Fruit fly (Drosophila melanogaster) whole organism, embryonic: ENCODE data around the gene CG31259.

Source experiments
- Atf-2 ChIP-seq: fragments of 200-800 bp; sonication (Bioruptor generic); optimal IDR thresholded peaks from 2 replicates; lab custom pipeline; 2016; ENCODE audit warnings: missing biosample characterization, missing genetic modification characterization
- Blimp-1 ChIP-seq: fragments of 200-800 bp; sonication (Bioruptor generic); optimal IDR thresholded peaks from 3 replicates; lab custom pipeline; 2018; ENCODE audit warnings: missing biosample characterization, missing genetic modification characterization, mild to moderate bottlenecking, moderate library complexity, missing genetic modification reagents
- CG10209 ChIP-seq: fragments of 200-800 bp; sonication (Bioruptor generic); optimal IDR thresholded peaks from 3 replicates; lab custom pipeline; 2017; ENCODE audit warnings: missing biosample characterization, mild to moderate bottlenecking, missing genetic modification characterization, missing genetic modification reagents
- CG10959 ChIP-seq: fragments of 200-800 bp; sonication (Bioruptor generic); IDR thresholded peaks from 2 replicates; pipeline ENCODE4 v1.3.6; 2022; ENCODE audit warnings: missing biosample characterization, missing genetic modification characterization
- CG11093 ChIP-seq: fragments of 200-800 bp; sonication (Bioruptor generic); IDR thresholded peaks from 3 replicates; pipeline ENCODE4 v1.3.6; 2022; ENCODE audit warnings: missing biosample characterization, missing genetic modification characterization
- CG11247 ChIP-seq: fragments of 200-800 bp; sonication (Bioruptor generic); IDR thresholded peaks from 2 replicates; pipeline ENCODE4 v1.3.6; 2022; ENCODE audit warnings: missing biosample characterization, missing genetic modification characterization
- CG11696 ChIP-seq: fragments of 200-800 bp; sonication (Bioruptor generic); IDR thresholded peaks from 2 replicates; pipeline ENCODE4 v1.3.6; 2022; ENCODE audit warnings: missing biosample characterization, missing genetic modification characterization
- CG12769 ChIP-seq: fragments of 200-800 bp; sonication (Bioruptor generic); optimal IDR thresholded peaks from 2 replicates; lab custom pipeline; 2019; ENCODE audit warnings: missing biosample characterization, mild to moderate bottlenecking, missing genetic modification characterization, moderate library complexity
- CG15514 ChIP-seq: fragments of 200-800 bp; sonication (Bioruptor generic); optimal IDR thresholded peaks from 3 replicates; lab custom pipeline; 2017; ENCODE audit warnings: missing biosample characterization, missing genetic modification characterization, mild to moderate bottlenecking, moderate library complexity, missing genetic modification reagents
- CG17361 ChIP-seq: fragments of 200-800 bp; sonication (Bioruptor generic); IDR thresholded peaks from 3 replicates; pipeline ENCODE4 v1.3.6; 2022; ENCODE audit warnings: missing biosample characterization, missing genetic modification characterization
- CG18476 ChIP-seq: fragments of 200-800 bp; sonication (Bioruptor generic); optimal IDR thresholded peaks from 2 replicates; lab custom pipeline; 2016; ENCODE audit warnings: missing biosample characterization, mild to moderate bottlenecking, missing genetic modification characterization
- CG2875 ChIP-seq: fragments of 200-800 bp; sonication (Bioruptor generic); optimal IDR thresholded peaks from 2 replicates; lab custom pipeline; 2017; ENCODE audit warnings: missing biosample characterization, mild to moderate bottlenecking, missing genetic modification characterization, missing genetic modification reagents
- CG34422 ChIP-seq: fragments of 200-800 bp; sonication (Bioruptor generic); IDR thresholded peaks from 3 replicates; pipeline ENCODE4 v1.3.6; 2022; ENCODE audit warnings: missing biosample characterization, missing genetic modification characterization
- CG6813 ChIP-seq: fragments of 200-800 bp; sonication (Bioruptor generic); optimal IDR thresholded peaks from 2 replicates; lab custom pipeline; 2017; ENCODE audit warnings: missing biosample characterization, missing genetic modification characterization, mild to moderate bottlenecking, moderate library complexity, missing genetic modification reagents
- CG6854 ChIP-seq: fragments of 200-800 bp; sonication (Bioruptor generic); optimal IDR thresholded peaks from 3 replicates; lab custom pipeline; 2017; ENCODE audit warnings: missing biosample characterization, mild to moderate bottlenecking, missing genetic modification characterization
- CG7271 ChIP-seq: fragments of 200-800 bp; sonication (Bioruptor generic); optimal IDR thresholded peaks from 2 replicates; lab custom pipeline; 2018; ENCODE audit warnings: missing biosample characterization, mild to moderate bottlenecking, missing genetic modification characterization, moderate library complexity
- CG7372 ChIP-seq: fragments of 200-800 bp; sonication (Bioruptor generic); IDR thresholded peaks from 2 replicates; pipeline ENCODE4 v1.3.6; 2022; ENCODE audit warnings: missing biosample characterization, missing genetic modification characterization
- D19B ChIP-seq: fragments of 200-800 bp; sonication (Bioruptor generic); optimal IDR thresholded peaks from 2 replicates; lab custom pipeline; 2017; ENCODE audit warnings: missing biosample characterization, mild to moderate bottlenecking, missing genetic modification characterization
- Dll ChIP-seq: fragments of 200-800 bp; sonication (Bioruptor generic); IDR thresholded peaks from 4 replicates; pipeline ENCODE4 v1.3.6; 2022; ENCODE audit warnings: missing biosample characterization, missing genetic modification characterization; ENCODE audit not compliant: partially characterized antibody
- ERR ChIP-seq: fragments of 200-800 bp; sonication (Bioruptor generic); optimal IDR thresholded peaks from 2 replicates; lab custom pipeline; 2016; ENCODE audit warnings: missing biosample characterization, missing genetic modification characterization
- Eip74EF ChIP-seq, 2 experiments: fragments of 200-800 bp in 1 of 2; fragments of >200 bp in 1 of 2; sonication (Bioruptor generic) in 1 of 2; optimal IDR thresholded peaks; 2 replicates each; lab custom pipeline; 2017 to 2019; ENCODE audit warnings: missing biosample characterization in 2 of 2, missing genetic modification characterization in 2 of 2, mild to moderate bottlenecking in 1 of 2, moderate library complexity in 1 of 2
- Ets97D ChIP-seq: fragments of 200-800 bp; sonication (Bioruptor generic); optimal IDR thresholded peaks from 3 replicates; lab custom pipeline; 2016; ENCODE audit warnings: missing biosample characterization, missing genetic modification characterization
- Fer1 ChIP-seq: fragments of 200-800 bp; sonication (Bioruptor generic); optimal IDR thresholded peaks from 2 replicates; lab custom pipeline; 2017; ENCODE audit warnings: missing biosample characterization, mild to moderate bottlenecking, missing genetic modification characterization
- Gsc ChIP-seq: fragments of 200-800 bp; sonication (Bioruptor generic); IDR thresholded peaks from 2 replicates; pipeline ENCODE4 v1.3.6; 2022; ENCODE audit warnings: missing biosample characterization, missing genetic modification characterization
- HLH54F ChIP-seq: fragments of 200-800 bp; sonication (Bioruptor generic); optimal IDR thresholded peaks from 3 replicates; lab custom pipeline; 2016; ENCODE audit warnings: missing biosample characterization, missing genetic modification characterization
- HLHmδ ChIP-seq: fragments of 200-800 bp; sonication (Bioruptor generic); optimal IDR thresholded peaks from 2 replicates; lab custom pipeline; 2018; ENCODE audit warnings: missing biosample characterization, mild to moderate bottlenecking, missing genetic modification characterization, moderate library complexity
- MTF-1 ChIP-seq: fragments of 200-800 bp; sonication (Bioruptor generic); optimal IDR thresholded peaks from 2 replicates; lab custom pipeline; 2018; ENCODE audit warnings: missing biosample characterization, mild to moderate bottlenecking, missing genetic modification characterization, borderline replicate concordance
- Optix ChIP-seq: fragments of 200-800 bp; sonication (Bioruptor generic); IDR thresholded peaks from 3 replicates; pipeline ENCODE4 v1.3.6; 2022; ENCODE audit warnings: missing biosample characterization, missing genetic modification characterization
- Ravus ChIP-seq: fragments of 200-800 bp; sonication (Bioruptor generic); IDR thresholded peaks from 2 replicates; pipeline ENCODE4 v1.3.6; 2022; ENCODE audit warnings: missing biosample characterization, missing genetic modification characterization
- Rx ChIP-seq: fragments of 200-800 bp; sonication (Bioruptor generic); IDR thresholded peaks from 2 replicates; pipeline ENCODE4 v1.3.6; 2022; ENCODE audit warnings: missing biosample characterization, missing genetic modification characterization
- Side ChIP-seq: fragments of 200-800 bp; sonication (Bioruptor generic); optimal IDR thresholded peaks from 2 replicates; lab custom pipeline; 2016; ENCODE audit warnings: missing biosample characterization, missing genetic modification characterization
- Sox102F ChIP-seq: fragments of 200-800 bp; sonication (Bioruptor generic); optimal IDR thresholded peaks from 2 replicates; lab custom pipeline; 2018; ENCODE audit warnings: missing biosample characterization, mild to moderate bottlenecking, missing genetic modification characterization, moderate library complexity
- TFAM ChIP-seq: fragments of 200-800 bp; sonication (Bioruptor generic); optimal IDR thresholded peaks from 2 replicates; lab custom pipeline; 2017; ENCODE audit warnings: missing biosample characterization, missing genetic modification characterization, inconsistent platforms
- Tbp ChIP-seq: fragments of >200 bp; optimal IDR thresholded peaks from 2 replicates; lab custom pipeline; 2018; ENCODE audit warnings: missing biosample characterization, missing genetic modification characterization
- bsh ChIP-seq, 2 experiments: fragments of 200-800 bp; sonication (Bioruptor generic); optimal IDR thresholded peaks; 2 replicates each; lab custom pipeline; 2017 to 2018; ENCODE audit warnings: mild to moderate bottlenecking in 2 of 2, missing biosample characterization in 2 of 2, missing genetic modification characterization in 2 of 2, moderate library complexity in 1 of 2
- danr ChIP-seq: fragments of 200-800 bp; sonication (Bioruptor generic); IDR thresholded peaks from 2 replicates; pipeline ENCODE4 v1.3.6; 2022; ENCODE audit warnings: missing biosample characterization, missing genetic modification characterization
- dysf ChIP-seq: fragments of 200-800 bp; sonication (Bioruptor generic); IDR thresholded peaks from 3 replicates; pipeline ENCODE4 v1.3.6; 2022; ENCODE audit warnings: missing biosample characterization, missing genetic modification characterization
- fd96Cb ChIP-seq: fragments of 200-800 bp; sonication (Bioruptor generic); optimal IDR thresholded peaks from 2 replicates; lab custom pipeline; 2018; ENCODE audit warnings: missing biosample characterization, mild to moderate bottlenecking, missing genetic modification characterization, moderate library complexity
- fu2 ChIP-seq: fragments of 200-800 bp; sonication (Bioruptor generic); optimal IDR thresholded peaks from 2 replicates; lab custom pipeline; 2016; ENCODE audit warnings: missing biosample characterization, missing genetic modification characterization
- grau ChIP-seq: fragments of 200-800 bp; optimal IDR thresholded peaks from 3 replicates; lab custom pipeline; 2019; ENCODE audit warnings: missing biosample characterization, mild to moderate bottlenecking, missing genetic modification characterization, moderate library complexity
- grn ChIP-seq: fragments of 200-800 bp; sonication (Bioruptor generic); optimal IDR thresholded peaks from 3 replicates; lab custom pipeline; 2017; ENCODE audit warnings: missing biosample characterization, missing genetic modification characterization
- hb ChIP-seq: fragments of 200-800 bp; sonication (Bioruptor generic); IDR thresholded peaks from 3 replicates; pipeline ENCODE4 v1.3.6; 2022; ENCODE audit warnings: missing biosample characterization, missing genetic modification characterization; ENCODE audit not compliant: partially characterized antibody
- jing ChIP-seq: fragments of 200-800 bp; sonication (Bioruptor generic); optimal IDR thresholded peaks from 2 replicates; lab custom pipeline; 2018; ENCODE audit warnings: missing biosample characterization, mild to moderate bottlenecking, missing genetic modification characterization
- ken ChIP-seq: fragments of 200-800 bp; sonication (Bioruptor generic); IDR thresholded peaks from 3 replicates; pipeline ENCODE4 v1.3.6; 2022; ENCODE audit warnings: missing biosample characterization, missing genetic modification characterization
- pan ChIP-seq, 4 experiments: fragments of >200 bp in 3 of 4; fragments of 200-800 bp in 1 of 4; sonication (Bioruptor generic) in 1 of 4; optimal IDR thresholded peaks in 3 of 4; IDR thresholded peaks in 1 of 4; 2 replicates each; pipeline versions ENCODE4 v1.3.6 to Lab custom; 2017 to 2022; ENCODE audit warnings: missing biosample characterization in 2 of 4, missing genetic modification characterization in 2 of 4, mixed read lengths in 1 of 4
- pfk ChIP-seq: fragments of 200-800 bp; sonication (Bioruptor generic); optimal IDR thresholded peaks from 2 replicates; lab custom pipeline; 2018; ENCODE audit warnings: missing biosample characterization, mild to moderate bottlenecking, missing genetic modification characterization, moderate library complexity
- slou ChIP-seq: fragments of 200-800 bp; sonication (Bioruptor generic); optimal IDR thresholded peaks from 3 replicates; lab custom pipeline; 2016; ENCODE audit warnings: missing biosample characterization, missing genetic modification characterization
- stc ChIP-seq: fragments of 200-800 bp; sonication (Bioruptor generic); IDR thresholded peaks from 2 replicates; pipeline ENCODE4 v1.3.6; 2022; ENCODE audit warnings: missing biosample characterization, missing genetic modification characterization
- trem ChIP-seq: fragments of 200-800 bp; optimal IDR thresholded peaks from 3 replicates; lab custom pipeline; 2019; ENCODE audit warnings: missing biosample characterization, mild to moderate bottlenecking, missing genetic modification characterization, moderate library complexity
- tup ChIP-seq: fragments of 200-800 bp; sonication (Bioruptor generic); optimal IDR thresholded peaks from 2 replicates; lab custom pipeline; 2016; ENCODE audit warnings: missing biosample characterization, mild to moderate bottlenecking, missing genetic modification characterization, moderate library complexity
- vfl ChIP-seq: fragments of 200-800 bp; sonication (Bioruptor generic); optimal IDR thresholded peaks from 2 replicates; lab custom pipeline; 2016; ENCODE audit warnings: missing biosample characterization, missing genetic modification characterization

Gene CG31259

dm6 chr3R:8563774-8564173, 40.0 kb downstream of the CG31259 start, which contains the start of gene Cenp-C (continued):
- TF ChIP-seq hb (GFP tag; lab: Robert Waterston, UW): no peak
- TF ChIP-seq ERR (GFP tag; lab: Kevin White, UChicago): no peak
- TF ChIP-seq Tbp: no peak
- no peak for TF ChIP-seq TFAM (GFP tag; lab: Kevin White, UChicago)
- TF ChIP-seq CG34422 (GFP tag; lab: Robert Waterston, UW): no peak
- no peak for TF ChIP-seq pan (optimal IDR thresholded peaks at IDR 0.05; lab: Kevin White, UChicago)
- TF ChIP-seq pan (GFP tag; optimal IDR thresholded peaks at IDR 0.05 in 1 of 2, IDR thresholded peaks at IDR 0.05 in 1 of 2): no peak
- TF ChIP-seq HLHmδ: no peak
- TF ChIP-seq Atf-2: no peak
- no peak for TF ChIP-seq slou
- no peak for TF ChIP-seq CG11093 (GFP tag; lab: Robert Waterston, UW)
- peak; percentile 32 for TF ChIP-seq Side (GFP tag; lab: Kevin White, UChicago)
- no peak for TF ChIP-seq CG17361 (GFP tag; lab: Robert Waterston, UW)
- no peak for TF ChIP-seq fd96Cb (tag; lab: Kevin White, UChicago)
- TF ChIP-seq fu2 (GFP tag; lab: Kevin White, UChicago): peak; percentile 41
- TF ChIP-seq pfk: no peak
- TF ChIP-seq ken (GFP tag; lab: Robert Waterston, UW): no peak
- TF ChIP-seq bsh (GFP tag; optimal IDR thresholded peaks at IDR 0.05; lab: Kevin White, UChicago): no peak
- no peak for TF ChIP-seq MTF-1 (GFP tag; lab: Kevin White, UChicago)
- TF ChIP-seq Eip74EF (GFP tag; optimal IDR thresholded peaks at IDR 0.05; lab: Kevin White, UChicago): no peak
- TF ChIP-seq Rx (GFP tag; lab: Robert Waterston, UW): no peak
- TF ChIP-seq grau: no peak
- TF ChIP-seq CG6813 (GFP tag; lab: Kevin White, UChicago): no peak
- TF ChIP-seq Ets97D (GFP tag; lab: Kevin White, UChicago): peak; percentile 72
- no peak for TF ChIP-seq CG7372 (GFP tag; lab: Robert Waterston, UW)
- no peak for TF ChIP-seq Ravus (GFP tag; lab: Robert Waterston, UW)
- TF ChIP-seq trem (tag; lab: Kevin White, UChicago): peak; percentile 72
- no peak for TF ChIP-seq CG10209 (GFP tag; lab: Kevin White, UChicago)
- TF ChIP-seq Gsc (GFP tag; lab: Robert Waterston, UW): no peak
- no peak for TF ChIP-seq danr (GFP tag; lab: Robert Waterston, UW)
- TF ChIP-seq CG11247: no peak
- TF ChIP-seq CG11696 (GFP tag; lab: Robert Waterston, UW): no peak
- TF ChIP-seq dysf: peak; percentile 37; the same call in 1 of the 3 replicates
- no peak for TF ChIP-seq jing (GFP tag; lab: Kevin White, UChicago)
- TF ChIP-seq Optix (GFP tag; lab: Robert Waterston, UW): no peak
- TF ChIP-seq tup: no peak
- no peak for TF ChIP-seq CG6854 (GFP tag; lab: Kevin White, UChicago)
- TF ChIP-seq CG15514 (GFP tag; lab: Kevin White, UChicago): peak; percentile 53
- no peak for TF ChIP-seq vfl (GFP tag; lab: Kevin White, UChicago)
- no peak for TF ChIP-seq D19B (GFP tag; lab: Kevin White, UChicago)
- peak; percentile 47; the same call in 1 of the 4 replicates for TF ChIP-seq Dll (GFP tag; lab: Robert Waterston, UW)
- TF ChIP-seq HLH54F (GFP tag; lab: Kevin White, UChicago): peak; percentile 48
- no peak for TF ChIP-seq Fer1 (GFP tag; lab: Kevin White, UChicago)
- no peak for TF ChIP-seq CG10959 (GFP tag; lab: Robert Waterston, UW)
- TF ChIP-seq Blimp-1 (GFP tag; lab: Kevin White, UChicago): no peak
- TF ChIP-seq Sox102F (GFP tag; lab: Kevin White, UChicago): no peak
- TF ChIP-seq stc (GFP tag; lab: Robert Waterston, UW): no peak
- no peak for TF ChIP-seq grn (GFP tag; lab: Kevin White, UChicago)
- no peak for TF ChIP-seq CG7271
- no peak for TF ChIP-seq CG12769 (tag; lab: Kevin White, UChicago)
- no peak for TF ChIP-seq CG2875
- peak; percentile 41 for TF ChIP-seq CG18476
